Fruit fly (Drosophila melanogaster) whole organism, embryonic: ENCODE measurements around the gene CG2540.
A peak's percentile ranks its signal among the peaks of the same experiment; 100 is the strongest.

ENCODE experiments used
- Atf3 ChIP-seq: fragments of 200-800 bp; sonication (Bioruptor generic); optimal IDR thresholded peaks from 3 replicates; lab custom pipeline; 2016; ENCODE audit warnings: missing biosample characterization, missing genetic modification characterization
- Awh ChIP-seq: fragments of 200-800 bp; sonication (Bioruptor generic); IDR thresholded peaks from 2 replicates; pipeline ENCODE4, ENCODE4 v1.3.6; 2022; ENCODE audit warnings: missing biosample characterization, missing genetic modification characterization
- Bgb ChIP-seq: fragments of 200-800 bp; sonication (Bioruptor generic); IDR thresholded peaks from 2 replicates; pipeline ENCODE4 v1.3.6; 2022; ENCODE audit warnings: missing biosample characterization, missing genetic modification characterization; ENCODE audit not compliant: partially characterized antibody
- Bteb2 ChIP-seq: fragments of 200-800 bp; sonication (Bioruptor generic); optimal IDR thresholded peaks from 2 replicates; lab custom pipeline; 2016; ENCODE audit warnings: missing biosample characterization, missing genetic modification characterization
- CG12659 ChIP-seq: fragments of 200-800 bp; sonication (Bioruptor generic); optimal IDR thresholded peaks from 3 replicates; lab custom pipeline; 2017; ENCODE audit warnings: mild to moderate bottlenecking, missing biosample characterization, missing genetic modification reagents, missing genetic modification characterization
- CG13123 ChIP-seq: fragments of 200-800 bp; sonication (Bioruptor generic); optimal IDR thresholded peaks from 2 replicates; lab custom pipeline; 2016; ENCODE audit warnings: missing biosample characterization, missing genetic modification characterization
- CG15269 ChIP-seq: fragments of 200-800 bp; sonication (Bioruptor generic); optimal IDR thresholded peaks from 2 replicates; lab custom pipeline; 2018; ENCODE audit warnings: missing biosample characterization, mild to moderate bottlenecking, missing genetic modification characterization, moderate library complexity
- CG15514 ChIP-seq: fragments of 200-800 bp; sonication (Bioruptor generic); optimal IDR thresholded peaks from 3 replicates; lab custom pipeline; 2017; ENCODE audit warnings: missing biosample characterization, missing genetic modification characterization, mild to moderate bottlenecking, moderate library complexity, missing genetic modification reagents
- CG17802 ChIP-seq: fragments of 200-800 bp; sonication (Bioruptor generic); optimal IDR thresholded peaks from 2 replicates; lab custom pipeline; 2018; ENCODE audit warnings: missing biosample characterization, mild to moderate bottlenecking, missing genetic modification characterization, moderate library complexity
- CG1792 ChIP-seq: fragments of 200-800 bp; sonication (Bioruptor generic); optimal IDR thresholded peaks from 2 replicates; lab custom pipeline; 2016; ENCODE audit warnings: missing biosample characterization, missing genetic modification characterization
- CG18011 ChIP-seq: fragments of 200-800 bp; sonication (Bioruptor generic); optimal IDR thresholded peaks from 2 replicates; lab custom pipeline; 2017; ENCODE audit warnings: missing biosample characterization, missing genetic modification characterization, mild to moderate bottlenecking, moderate library complexity, missing genotype
- CG2202 ChIP-seq: fragments of 200-800 bp; sonication (Bioruptor generic); optimal IDR thresholded peaks from 2 replicates; lab custom pipeline; 2018; ENCODE audit warnings: missing biosample characterization, mild to moderate bottlenecking, missing genetic modification characterization
- CG2712 ChIP-seq: fragments of 200-800 bp; optimal IDR thresholded peaks from 3 replicates; lab custom pipeline; 2019; ENCODE audit warnings: missing biosample characterization, mild to moderate bottlenecking, missing genetic modification characterization, moderate library complexity
- CG31441 ChIP-seq: fragments of 200-800 bp; sonication (Bioruptor generic); IDR thresholded peaks from 2 replicates; pipeline ENCODE4 v1.3.6; 2022; ENCODE audit warnings: missing biosample characterization, missing genetic modification characterization
- CG3838 ChIP-seq: fragments of 200-800 bp; sonication (Bioruptor generic); optimal IDR thresholded peaks from 3 replicates; lab custom pipeline; 2016; ENCODE audit warnings: missing biosample characterization, missing genetic modification characterization
- CG3995 ChIP-seq: fragments of 200-800 bp; sonication (Bioruptor generic); optimal IDR thresholded peaks from 3 replicates; lab custom pipeline; 2016; ENCODE audit warnings: missing biosample characterization, missing genetic modification characterization
- CG5953 ChIP-seq: fragments of 200-800 bp; sonication (Bioruptor generic); IDR thresholded peaks from 2 replicates; pipeline ENCODE4 v1.3.6; 2022; ENCODE audit warnings: missing biosample characterization, missing genetic modification characterization
- CG8765 ChIP-seq: fragments of 200-800 bp; sonication (Bioruptor generic); IDR thresholded peaks from 2 replicates; pipeline ENCODE4 v1.3.6; 2022; ENCODE audit warnings: missing biosample characterization, missing genetic modification characterization
- Eip74EF ChIP-seq, 2 experiments: fragments of 200-800 bp in 1 of 2; fragments of >200 bp in 1 of 2; sonication (Bioruptor generic) in 1 of 2; optimal IDR thresholded peaks; 2 replicates each; lab custom pipeline; 2017 to 2019; ENCODE audit warnings: missing biosample characterization in 2 of 2, missing genetic modification characterization in 2 of 2, mild to moderate bottlenecking in 1 of 2, moderate library complexity in 1 of 2
- Fer2 ChIP-seq: fragments of 200-800 bp; sonication (Bioruptor generic); optimal IDR thresholded peaks from 2 replicates; lab custom pipeline; 2018; ENCODE audit warnings: missing biosample characterization, mild to moderate bottlenecking, missing genetic modification characterization, moderate library complexity
- H2.0 ChIP-seq: fragments of 200-800 bp; sonication (Bioruptor generic); IDR thresholded peaks from 2 replicates; pipeline ENCODE4 v1.3.6; 2022; ENCODE audit warnings: missing biosample characterization, missing genetic modification characterization
- HLH4C ChIP-seq: fragments of 200-800 bp; sonication (Bioruptor generic); IDR thresholded peaks from 3 replicates; pipeline ENCODE4 v1.3.6; 2022; ENCODE audit warnings: missing biosample characterization, missing genetic modification characterization; ENCODE audit not compliant: partially characterized antibody
- Lim3 ChIP-seq: fragments of 200-800 bp; sonication (Bioruptor generic); IDR thresholded peaks from 2 replicates; pipeline ENCODE4 v1.3.6; 2022; ENCODE audit warnings: missing biosample characterization, missing genetic modification characterization
- NC2β ChIP-seq: fragments of 200-800 bp; sonication (Bioruptor generic); optimal IDR thresholded peaks from 2 replicates; lab custom pipeline; 2016; ENCODE audit warnings: missing biosample characterization, missing genetic modification characterization
- Nf-YA ChIP-seq: fragments of 200-800 bp; sonication (Bioruptor generic); IDR thresholded peaks from 2 replicates; pipeline ENCODE4 v1.3.6; 2022; ENCODE audit warnings: missing biosample characterization, missing genetic modification characterization
- Ravus ChIP-seq: fragments of 200-800 bp; sonication (Bioruptor generic); IDR thresholded peaks from 2 replicates; pipeline ENCODE4 v1.3.6; 2022; ENCODE audit warnings: missing biosample characterization, missing genetic modification characterization
- Rx ChIP-seq: fragments of 200-800 bp; sonication (Bioruptor generic); IDR thresholded peaks from 2 replicates; pipeline ENCODE4 v1.3.6; 2022; ENCODE audit warnings: missing biosample characterization, missing genetic modification characterization
- Side ChIP-seq: fragments of 200-800 bp; sonication (Bioruptor generic); optimal IDR thresholded peaks from 2 replicates; lab custom pipeline; 2016; ENCODE audit warnings: missing biosample characterization, missing genetic modification characterization
- ab ChIP-seq: fragments of 200-800 bp; sonication (Bioruptor generic); optimal IDR thresholded peaks from 2 replicates; lab custom pipeline; 2016; ENCODE audit warnings: missing biosample characterization, missing genetic modification characterization
- al ChIP-seq: fragments of 200-800 bp; sonication (Bioruptor generic); IDR thresholded peaks from 2 replicates; pipeline ENCODE4 v1.3.6; 2022; ENCODE audit warnings: missing biosample characterization, missing genetic modification characterization
- da ChIP-seq: fragments of 200-800 bp; sonication (Bioruptor generic); optimal IDR thresholded peaks from 2 replicates; lab custom pipeline; 2016; ENCODE audit warnings: missing biosample characterization, missing genetic modification characterization
- esg ChIP-seq: fragments of 200-800 bp; sonication (Bioruptor generic); conservative IDR thresholded peaks from 2 replicates; pipeline ENCODE4 v1.3.6; 2022; ENCODE audit warnings: missing biosample characterization, missing genetic modification characterization
- eve ChIP-seq, 2 experiments: fragments of >200 bp; optimal IDR thresholded peaks; 2 replicates each; lab custom pipeline; 2017; ENCODE audit warnings: missing biosample characterization in 2 of 2, missing genetic modification characterization in 2 of 2
- ewg ChIP-seq: fragments of 200-800 bp; sonication (Bioruptor generic); optimal IDR thresholded peaks from 3 replicates; lab custom pipeline; 2017; ENCODE audit warnings: mild to moderate bottlenecking, missing biosample characterization, missing genetic modification reagents, missing genetic modification characterization
- her ChIP-seq: fragments of 200-800 bp; sonication (Bioruptor generic); optimal IDR thresholded peaks from 2 replicates; lab custom pipeline; 2016; ENCODE audit warnings: missing biosample characterization, missing genetic modification characterization
- jing ChIP-seq: fragments of 200-800 bp; sonication (Bioruptor generic); optimal IDR thresholded peaks from 2 replicates; lab custom pipeline; 2018; ENCODE audit warnings: missing biosample characterization, mild to moderate bottlenecking, missing genetic modification characterization
- ken ChIP-seq: fragments of 200-800 bp; sonication (Bioruptor generic); IDR thresholded peaks from 3 replicates; pipeline ENCODE4 v1.3.6; 2022; ENCODE audit warnings: missing biosample characterization, missing genetic modification characterization
- lmd ChIP-seq: fragments of 200-800 bp; sonication (Bioruptor generic); IDR thresholded peaks from 2 replicates; pipeline ENCODE4 v1.3.6; 2022; ENCODE audit warnings: missing biosample characterization, missing genetic modification characterization
- maf-S ChIP-seq: fragments of 200-800 bp; sonication (Bioruptor generic); optimal IDR thresholded peaks from 2 replicates; lab custom pipeline; 2016; ENCODE audit warnings: missing biosample characterization, missing genetic modification characterization
- nerfin-1 ChIP-seq: fragments of 200-800 bp; sonication (Bioruptor generic); optimal IDR thresholded peaks from 3 replicates; lab custom pipeline; 2019; ENCODE audit warnings: missing biosample characterization, mild to moderate bottlenecking, missing genetic modification characterization, moderate library complexity
- nerfin-2 ChIP-seq: fragments of 200-800 bp; sonication (Bioruptor generic); IDR thresholded peaks from 2 replicates; pipeline ENCODE4 v1.3.6; 2022; ENCODE audit warnings: missing biosample characterization, missing genetic modification characterization; ENCODE audit not compliant: partially characterized antibody
- org-1 ChIP-seq: fragments of 200-800 bp; sonication (Bioruptor generic); optimal IDR thresholded peaks from 2 replicates; lab custom pipeline; 2017; ENCODE audit warnings: missing biosample characterization, missing genetic modification characterization
- phol ChIP-seq: fragments of 200-800 bp; sonication (Bioruptor generic); optimal IDR thresholded peaks from 3 replicates; lab custom pipeline; 2018; ENCODE audit warnings: missing biosample characterization, mild to moderate bottlenecking, missing genetic modification characterization, moderate library complexity
- sqz ChIP-seq: fragments of 200-800 bp; sonication (Bioruptor generic); optimal IDR thresholded peaks from 3 replicates; lab custom pipeline; 2018; ENCODE audit warnings: missing biosample characterization, mild to moderate bottlenecking, missing genetic modification characterization
- sr ChIP-seq: fragments of 200-800 bp; sonication (Bioruptor generic); IDR thresholded peaks from 3 replicates; pipeline ENCODE4 v1.3.6; 2022; ENCODE audit warnings: missing biosample characterization, missing genetic modification characterization
- tio ChIP-seq: fragments of 200-800 bp; sonication (Bioruptor generic); optimal IDR thresholded peaks from 2 replicates; lab custom pipeline; 2017; ENCODE audit warnings: missing biosample characterization, missing genetic modification characterization, inconsistent platforms
- tx ChIP-seq: fragments of 200-800 bp; sonication (Bioruptor generic); optimal IDR thresholded peaks from 2 replicates; lab custom pipeline; 2016; ENCODE audit warnings: missing biosample characterization, missing genetic modification characterization
- z ChIP-seq: fragments of 200-800 bp; sonication (Bioruptor generic); IDR thresholded peaks from 3 replicates; pipeline ENCODE4 v1.3.6; 2022; ENCODE audit warnings: missing biosample characterization, missing genetic modification characterization
- zf30C ChIP-seq: fragments of 200-800 bp; sonication (Bioruptor generic); optimal IDR thresholded peaks from 3 replicates; lab custom pipeline; 2018; ENCODE audit warnings: missing biosample characterization, mild to moderate bottlenecking, missing genetic modification characterization

Gene CG2540

dm6 chrX:12665112-12665795 is 35.6 kb downstream of the CG2540 start (continued):
- peak in 1 of 2 experiments; percentile 74 for TF ChIP-seq Eip74EF (GFP tag; optimal IDR thresholded peaks at IDR 0.05; lab: Kevin White, UChicago)
- TF ChIP-seq tx (GFP tag; lab: Kevin White, UChicago), result peak; percentile 8
- TF ChIP-seq esg (GFP tag; lab: Robert Waterston, UW), result peak; percentile 87
- peak; percentile 91 for TF ChIP-seq lmd (GFP tag; lab: Robert Waterston, UW)
- TF ChIP-seq z (GFP tag; lab: Robert Waterston, UW), result peak; percentile 66; the same call in 1 of the 3 replicates
- peak; percentile 87 for TF ChIP-seq al
- TF ChIP-seq CG31441 (GFP tag; lab: Robert Waterston, UW), result peak; percentile 93
- TF ChIP-seq Bgb (GFP tag; lab: Robert Waterston, UW), result peak; percentile 39; the same call in 1 of the 2 replicates
- TF ChIP-seq CG15269 (tag; lab: Kevin White, UChicago), result peak; percentile 88
- peak; percentile 46 for TF ChIP-seq CG3995 (GFP tag; lab: Kevin White, UChicago)
- peak; percentile 90 for TF ChIP-seq phol (tag; lab: Kevin White, UChicago)
- TF ChIP-seq Fer2, result peak; percentile 77
- peak; percentile 88 for TF ChIP-seq Rx
- TF ChIP-seq org-1 (GFP tag; lab: Kevin White, UChicago), result peak; percentile 85
- TF ChIP-seq CG13123, result peak; percentile 72
- TF ChIP-seq ken (GFP tag; lab: Robert Waterston, UW), result peak; percentile 83; the same call in 2 of the 3 replicates
- peak; percentile 56 for TF ChIP-seq Atf3 (GFP tag; lab: Kevin White, UChicago)
- TF ChIP-seq jing, result peak; percentile 85
- TF ChIP-seq tio (GFP tag; lab: Kevin White, UChicago), result peak; percentile 90
- peak; percentile 88 for TF ChIP-seq zf30C (GFP tag; lab: Kevin White, UChicago)
- TF ChIP-seq CG8765 (GFP tag; lab: Robert Waterston, UW), result peak; percentile 79
- TF ChIP-seq her, result no peak
- peak; percentile 51; the same call in 2 of the 3 replicates for TF ChIP-seq sr
- TF ChIP-seq ewg, result peak; percentile 57
- TF ChIP-seq Lim3, result 0 out of 2 replicates have a peak, but pooled peaks have one; percentile 66
- peak; percentile 59 for TF ChIP-seq CG15514 (GFP tag; lab: Kevin White, UChicago)
- TF ChIP-seq CG2202 (tag; lab: Kevin White, UChicago), result peak; percentile 80
- TF ChIP-seq CG3838 (GFP tag; lab: Kevin White, UChicago), result peak; percentile 58
- TF ChIP-seq Nf-YA (GFP tag; lab: Robert Waterston, UW), result peak; percentile 73
- peak; percentile 80 for TF ChIP-seq CG5953
- TF ChIP-seq nerfin-2, result no peak
- peak; percentile 62 for TF ChIP-seq CG18011 (GFP tag; lab: Kevin White, UChicago)
- peak; percentile 43 for TF ChIP-seq maf-S
- TF ChIP-seq da (GFP tag; lab: Kevin White, UChicago), result no peak
- TF ChIP-seq Ravus (GFP tag; lab: Robert Waterston, UW), result peak; percentile 71; the same call in 1 of the 2 replicates
- TF ChIP-seq CG17802 (tag; lab: Kevin White, UChicago), result peak; percentile 71
- peak; percentile 78 for TF ChIP-seq nerfin-1 (tag; lab: Kevin White, UChicago)
- peak; percentile 57 for TF ChIP-seq CG1792 (GFP tag; lab: Kevin White, UChicago)
- TF ChIP-seq CG2712, result peak; percentile 93
- no peak for TF ChIP-seq HLH4C (GFP tag; lab: Robert Waterston, UW)
- peak; percentile 50 for TF ChIP-seq sqz (GFP tag; lab: Kevin White, UChicago)
- peak in 1 of 2 experiments; percentile 90 for TF ChIP-seq eve (GFP tag; optimal IDR thresholded peaks at IDR 0.05; lab: Kevin White, UChicago)
- TF ChIP-seq Side (GFP tag; lab: Kevin White, UChicago), result peak; percentile 34
- peak; percentile 91 for TF ChIP-seq Awh (GFP tag; lab: Robert Waterston, UW)
- TF ChIP-seq Bteb2 (GFP tag; lab: Kevin White, UChicago), result peak; percentile 28
- peak; percentile 93 for TF ChIP-seq CG12659 (GFP tag; lab: Kevin White, UChicago)
- TF ChIP-seq NC2β (GFP tag; lab: Kevin White, UChicago), result peak; percentile 63
- TF ChIP-seq H2.0 (GFP tag; lab: Robert Waterston, UW), result peak; percentile 90
- TF ChIP-seq ab (GFP tag; lab: Kevin White, UChicago), result peak; percentile 16
